Fruit fly (Drosophila melanogaster): Measurements from ENCODE around the gene CG32533.
A peak's percentile ranks its signal among the peaks of the same experiment; 100 is the strongest.

The CG32533 gene

dm6 chrX:19505334-19506185, 26.3 kb upstream of the CG32533 start:
- no peak for TF ChIP-seq cyc (GFP tag; optimal IDR thresholded peaks at IDR 0.05)
- 0 out of 3 replicates have a peak, but pooled peaks have one; percentile 30 for TF ChIP-seq eg (GFP tag; IDR thresholded peaks at IDR 0.05)
- TF ChIP-seq Eip78C (GFP tag) = peak; percentile 73
- peak; percentile 93 for TF ChIP-seq Blimp-1 (GFP tag; optimal IDR thresholded peaks at IDR 0.05)
- peak; percentile 0 for TF ChIP-seq CG3919 (GFP tag; optimal IDR thresholded peaks at IDR 0.05)
- 0 out of 2 replicates have a peak, but pooled peaks have one; percentile 14 for TF ChIP-seq CG15336 (GFP tag; IDR thresholded peaks at IDR 0.05)
- TF ChIP-seq CG16779 (tag; optimal IDR thresholded peaks at IDR 0.05) = no peak
- TF ChIP-seq Smox (GFP tag; optimal IDR thresholded peaks at IDR 0.05) = peak; percentile 25
- peak; percentile 26 for TF ChIP-seq lz (GFP tag; optimal IDR thresholded peaks at IDR 0.05)
- peak; percentile 37 for TF ChIP-seq esn (GFP tag; optimal IDR thresholded peaks at IDR 0.05)
- TF ChIP-seq CG4318 (GFP tag; optimal IDR thresholded peaks at IDR 0.05) = no peak
- peak; percentile 35 for TF ChIP-seq CG6854 (GFP tag; optimal IDR thresholded peaks at IDR 0.05)
- peak; percentile 41 for TF ChIP-seq Eip75B (GFP tag; optimal IDR thresholded peaks at IDR 0.05)
- TF ChIP-seq Sox14 (GFP tag; optimal IDR thresholded peaks at IDR 0.05) = peak; percentile 32
- peak; percentile 2 for TF ChIP-seq CG6792 (GFP tag; optimal IDR thresholded peaks at IDR 0.05)
- peak in 1 of 2 experiments; percentile 31 for TF ChIP-seq ss (GFP tag; optimal IDR thresholded peaks at IDR 0.05)
- TF ChIP-seq svp (GFP tag) = peak; percentile 93
- TF ChIP-seq CG31627 (GFP tag; optimal IDR thresholded peaks at IDR 0.05) = peak; percentile 27
- TF ChIP-seq CG6163 (GFP tag; IDR thresholded peaks at IDR 0.05) = peak; percentile 56; the same call in 2 of the 3 replicates
- no peak for TF ChIP-seq spab (GFP tag; optimal IDR thresholded peaks at IDR 0.05)

DNA sequence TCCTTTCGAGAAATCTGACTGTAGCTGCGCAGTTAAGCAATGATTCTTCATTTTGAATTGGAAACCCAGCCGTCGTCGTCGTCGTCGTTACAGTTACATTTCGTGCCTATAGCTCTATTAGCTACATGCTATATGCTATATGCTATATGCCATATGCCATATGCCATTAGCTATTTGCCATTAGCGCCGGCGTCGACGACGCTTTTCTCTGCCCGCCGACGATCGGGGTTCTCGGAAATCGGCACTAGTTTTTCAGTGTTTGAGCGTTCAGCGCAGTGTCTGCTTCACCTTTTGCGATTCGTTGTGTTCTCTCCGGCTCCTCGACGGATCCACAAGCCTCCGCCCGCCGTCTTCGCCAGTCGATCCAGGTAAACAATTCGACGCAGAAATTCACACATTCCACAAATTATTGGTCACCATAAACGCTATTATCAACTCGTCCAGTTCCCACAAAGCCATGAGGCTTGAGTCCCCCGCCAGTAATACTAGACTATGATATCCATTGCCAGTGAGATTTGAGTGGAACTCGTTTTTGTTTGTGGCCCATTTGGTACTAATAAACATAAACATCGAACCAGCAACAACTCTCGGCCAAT, 25.1 kb upstream of the CG32533 start:
- no peak for TF ChIP-seq CG6276 (GFP tag; optimal IDR thresholded peaks at IDR 0.05)
- no peak for TF ChIP-seq dsx (GFP tag; optimal IDR thresholded peaks at IDR 0.05; ENCODE audit: poor library complexity, severe bottlenecking)
- no peak for TF ChIP-seq CG3032 (tag; optimal IDR thresholded peaks at IDR 0.05)
- no peak for TF ChIP-seq vri (GFP tag; optimal IDR thresholded peaks at IDR 0.05)
- TF ChIP-seq CG6808 (GFP tag; optimal IDR thresholded peaks at IDR 0.05) = no peak
- no peak for TF ChIP-seq Smox (GFP tag; optimal IDR thresholded peaks at IDR 0.05)
- no peak for TF ChIP-seq OdsH (GFP tag; optimal IDR thresholded peaks at IDR 0.05)
- TF ChIP-seq CG11762 (GFP tag; optimal IDR thresholded peaks at IDR 0.05; ENCODE audit: insufficient read depth) = no peak
- TF ChIP-seq ss (GFP tag; optimal IDR thresholded peaks at IDR 0.05) = no peak

dm6 chrX:19501274-19501673, 22.1 kb upstream of the CG32533 start:
- TF ChIP-seq esn (GFP tag; optimal IDR thresholded peaks at IDR 0.05) (no peak), Ets21C (GFP tag; optimal IDR thresholded peaks at IDR 0.05) (no peak), vri (GFP tag; optimal IDR thresholded peaks at IDR 0.05) (peak; percentile 34), svp (GFP tag) (peak; percentile 95), Smox (GFP tag; optimal IDR thresholded peaks at IDR 0.05) (no peak)

- TF ChIP-seq svp (GFP tag) = no peak
- 0 out of 3 replicates have a peak, but pooled peaks have one; percentile 32 for TF ChIP-seq CG6163 (GFP tag; IDR thresholded peaks at IDR 0.05)
- TF ChIP-seq Eip78C (GFP tag) = peak; percentile 2
Observed at dm6 chrX:19498755-19499321, 19.6 kb upstream of the CG32533 start.

DNA sequence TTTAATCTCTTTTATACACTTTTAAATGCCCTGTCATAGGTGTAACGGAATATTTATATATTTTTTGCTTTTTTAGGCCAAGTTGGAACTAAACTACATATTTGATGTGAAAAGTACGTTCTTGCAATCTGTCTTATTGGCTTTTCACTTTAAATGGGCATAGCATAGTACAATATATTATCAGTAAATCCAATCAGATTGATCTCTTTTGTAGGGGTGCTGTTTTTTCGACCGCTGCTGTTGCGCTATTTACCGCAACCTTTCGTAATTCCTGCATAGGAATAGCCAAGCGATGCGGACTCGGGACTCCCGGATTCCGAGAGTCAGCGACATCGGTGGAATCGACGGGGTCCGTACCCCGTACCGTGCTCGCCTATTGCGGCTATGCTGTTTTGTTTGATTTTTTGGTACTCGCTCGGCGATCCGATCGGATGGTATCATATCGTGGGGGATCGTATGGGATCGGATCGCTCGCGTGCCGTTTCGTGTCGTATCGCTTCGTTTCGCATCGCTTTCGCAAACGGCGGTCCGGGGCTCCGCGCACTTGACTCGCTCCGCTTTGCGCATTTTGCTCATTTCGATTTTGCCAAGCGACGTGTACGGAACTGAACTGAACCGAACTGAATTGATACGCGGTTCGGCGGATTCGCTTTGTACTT, 18.7 kb upstream of the CG32533 start:
- TF ChIP-seq CG4318 (GFP tag; optimal IDR thresholded peaks at IDR 0.05) (no peak), Ets21C (GFP tag; optimal IDR thresholded peaks at IDR 0.05) (no peak), pdm3 (GFP tag; optimal IDR thresholded peaks at IDR 0.05) (no peak), dsx (GFP tag; optimal IDR thresholded peaks at IDR 0.05; ENCODE audit: poor library complexity, severe bottlenecking) (no peak), CG10669 (GFP tag; optimal IDR thresholded peaks at IDR 0.05) (no peak), Hr38 (GFP tag; optimal IDR thresholded peaks at IDR 0.05) (no peak), CG8119 (GFP tag; IDR thresholded peaks at IDR 0.05) (no peak), ss (GFP tag; optimal IDR thresholded peaks at IDR 0.05) (peak; percentile 19 to 32), achi (GFP tag; optimal IDR thresholded peaks at IDR 0.05) (no peak), CG6854 (GFP tag; optimal IDR thresholded peaks at IDR 0.05) (peak; percentile 39), CG6163 (GFP tag; IDR thresholded peaks at IDR 0.05) (peak; percentile 48; the same call in 2 of the 3 replicates), salr (GFP tag; optimal IDR thresholded peaks at IDR 0.05) (no peak), spab (GFP tag; optimal IDR thresholded peaks at IDR 0.05) (no peak), Smox (GFP tag; optimal IDR thresholded peaks at IDR 0.05) (no peak), CG11762 (GFP tag; optimal IDR thresholded peaks at IDR 0.05; ENCODE audit: insufficient read depth) (no peak), topi (GFP tag; optimal IDR thresholded peaks at IDR 0.05) (no peak), CG16779 (tag; optimal IDR thresholded peaks at IDR 0.05) (peak; percentile 14), CG31627 (GFP tag; optimal IDR thresholded peaks at IDR 0.05) (peak; percentile 14), eg (GFP tag; IDR thresholded peaks at IDR 0.05) (peak; percentile 64), cyc (GFP tag; optimal IDR thresholded peaks at IDR 0.05) (no peak), dac (GFP tag; optimal IDR thresholded peaks at IDR 0.05) (no peak), Blimp-1 (GFP tag; optimal IDR thresholded peaks at IDR 0.05) (no peak)

Data from whole organism, prepupa.